Worm (Caenorhabditis elegans) whole organism, early embryonic: ENCODE results near the gene lpl-1.

Experiments
- ama-1 ChIP-seq: fragments of 150-350 bp; optimal IDR thresholded peaks from 2 replicates; lab custom pipeline; 2014
- ceh-36 ChIP-seq: sonication (generic microtip); optimal IDR thresholded peaks from 2 replicates; lab custom pipeline; 2016; ENCODE audit warnings: missing genetic modification characterization, inconsistent platforms, missing compliant biosample characterization
- hmbx-1 ChIP-seq: sonication (generic microtip); optimal IDR thresholded peaks from 2 replicates; lab custom pipeline; 2016; ENCODE audit warnings: mild to moderate bottlenecking, missing genetic modification characterization, missing compliant biosample characterization
- scrt-1 ChIP-seq: fragments of 200-800 bp; sonication (Bioruptor generic); IDR thresholded peaks from 2 replicates; pipeline ENCODE4 v1.3.6; 2022; ENCODE audit warnings: missing genetic modification characterization, missing compliant biosample characterization
- tbx-11 ChIP-seq: fragments of 200-800 bp; sonication (Bioruptor generic); IDR thresholded peaks from 2 replicates; pipeline ENCODE4 v1.3.6; 2022; ENCODE audit warnings: missing genetic modification characterization, missing compliant biosample characterization

DNA sequence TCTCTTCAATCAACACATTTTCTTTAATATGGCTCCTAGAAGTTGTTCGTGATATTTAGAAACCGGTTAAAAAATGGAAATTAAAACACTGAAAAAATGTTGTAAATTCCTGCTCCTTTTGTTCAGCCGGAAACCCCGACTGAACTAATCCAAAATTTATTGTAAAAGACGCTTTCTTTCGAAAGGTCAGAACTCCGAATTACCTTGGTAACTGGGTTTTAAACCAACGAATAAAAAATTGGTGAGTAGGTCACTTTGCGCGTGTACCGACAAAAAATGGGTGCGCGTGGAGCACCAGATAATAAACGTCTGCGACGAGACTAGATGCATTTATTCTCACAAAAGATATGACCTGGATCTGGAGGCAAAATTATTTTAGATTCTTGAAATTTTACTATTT is 36.8 kb upstream of the lpl-1 start:
- TF ChIP-seq ama-1 (lab: Kevin White, UChicago), result no peak
- no peak for TF ChIP-seq hmbx-1
- TF ChIP-seq tbx-11 (GFP tag; lab: Robert Waterston, UW), result no peak
- TF ChIP-seq ceh-36 (tag; lab: Kevin White, UChicago), result no peak
- TF ChIP-seq scrt-1 (GFP tag; lab: Robert Waterston, UW), result no peak
